Fruit fly (Drosophila melanogaster) whole organism, embryonic: ENCODE results near the gene CG12194.
A peak's percentile ranks its signal among the peaks of the same experiment; 100 is the strongest.

Experiments
- Bgb ChIP-seq: fragments of 200-800 bp; sonication (Bioruptor generic); IDR thresholded peaks from 2 replicates; pipeline ENCODE4 v1.3.6; 2022; ENCODE audit warnings: missing biosample characterization, missing genetic modification characterization; ENCODE audit not compliant: partially characterized antibody
- BtbVII ChIP-seq: fragments of 200-800 bp; sonication (Bioruptor generic); optimal IDR thresholded peaks from 3 replicates; lab custom pipeline; 2017; ENCODE audit warnings: missing biosample characterization, mild to moderate bottlenecking, missing genetic modification characterization
- CG1024 ChIP-seq: fragments of 200-800 bp; sonication (Bioruptor generic); IDR thresholded peaks from 2 replicates; pipeline ENCODE4 v1.3.6; 2022; ENCODE audit warnings: missing biosample characterization, missing genetic modification characterization
- CG10654 ChIP-seq: fragments of 200-800 bp; sonication (Bioruptor generic); optimal IDR thresholded peaks from 2 replicates; lab custom pipeline; 2016; ENCODE audit warnings: missing biosample characterization, missing genetic modification characterization
- CG11093 ChIP-seq: fragments of 200-800 bp; sonication (Bioruptor generic); IDR thresholded peaks from 3 replicates; pipeline ENCODE4 v1.3.6; 2022; ENCODE audit warnings: missing biosample characterization, missing genetic modification characterization
- CG12104 ChIP-seq: fragments of 200-800 bp; sonication (Bioruptor generic); optimal IDR thresholded peaks from 3 replicates; lab custom pipeline; 2016; ENCODE audit warnings: missing biosample characterization, missing genetic modification characterization
- CG12219 ChIP-seq: fragments of 200-800 bp; sonication (Bioruptor generic); optimal IDR thresholded peaks from 3 replicates; lab custom pipeline; 2018; ENCODE audit warnings: missing biosample characterization, mild to moderate bottlenecking, missing genetic modification characterization
- CG12769 ChIP-seq: fragments of 200-800 bp; sonication (Bioruptor generic); optimal IDR thresholded peaks from 2 replicates; lab custom pipeline; 2019; ENCODE audit warnings: missing biosample characterization, mild to moderate bottlenecking, missing genetic modification characterization, moderate library complexity
- CG14710 ChIP-seq: fragments of 200-800 bp; sonication (Bioruptor generic); optimal IDR thresholded peaks from 3 replicates; lab custom pipeline; 2019; ENCODE audit warnings: missing biosample characterization, mild to moderate bottlenecking, missing genetic modification characterization, moderate library complexity
- CG14860 ChIP-seq: fragments of 200-800 bp; sonication (Bioruptor generic); IDR thresholded peaks from 3 replicates; pipeline ENCODE4 v1.3.6; 2022; ENCODE audit warnings: missing biosample characterization, missing genetic modification characterization; ENCODE audit not compliant: partially characterized antibody
- CG1529 ChIP-seq: fragments of 200-800 bp; sonication (Bioruptor generic); optimal IDR thresholded peaks from 3 replicates; lab custom pipeline; 2018; ENCODE audit warnings: missing biosample characterization, missing genetic modification characterization
- CG17359 ChIP-seq: fragments of 200-800 bp; sonication (Bioruptor generic); optimal IDR thresholded peaks from 3 replicates; lab custom pipeline; 2018; ENCODE audit warnings: missing biosample characterization, mild to moderate bottlenecking, missing genetic modification characterization, moderate library complexity
- CG2120 ChIP-seq: fragments of 200-800 bp; sonication (Bioruptor generic); optimal IDR thresholded peaks from 3 replicates; lab custom pipeline; 2016; ENCODE audit warnings: missing biosample characterization, missing genetic modification characterization
- CG33557 ChIP-seq: fragments of 200-800 bp; sonication (Bioruptor generic); optimal IDR thresholded peaks from 2 replicates; lab custom pipeline; 2019; ENCODE audit warnings: missing biosample characterization, mild to moderate bottlenecking, missing genetic modification characterization, moderate library complexity
- CG5180 ChIP-seq: fragments of 200-800 bp; sonication (Bioruptor generic); optimal IDR thresholded peaks from 3 replicates; lab custom pipeline; 2017; ENCODE audit warnings: missing biosample characterization, missing genetic modification characterization, mild to moderate bottlenecking, moderate library complexity, missing genetic modification reagents
- CG6654 ChIP-seq: fragments of 200-800 bp; sonication (Bioruptor generic); optimal IDR thresholded peaks from 2 replicates; lab custom pipeline; 2017; ENCODE audit warnings: missing biosample characterization, mild to moderate bottlenecking, missing genetic modification characterization
- D ChIP-seq, 2 experiments: fragments of 200-800 bp in 1 of 2; fragments of >200 bp in 1 of 2; sonication (Bioruptor generic) in 1 of 2; optimal IDR thresholded peaks; 2 replicates in 1 of 2; 3 replicates in 1 of 2; lab custom pipeline; 2017; ENCODE audit warnings: mild to moderate bottlenecking in 1 of 2, missing biosample characterization in 1 of 2, missing genetic modification characterization in 1 of 2, missing genetic modification reagents in 1 of 2
- Dek ChIP-seq: fragments of 200-800 bp; sonication (Bioruptor generic); optimal IDR thresholded peaks from 3 replicates; lab custom pipeline; 2019; ENCODE audit warnings: missing biosample characterization, mild to moderate bottlenecking, missing genetic modification characterization, moderate library complexity
- Dll ChIP-seq: fragments of 200-800 bp; sonication (Bioruptor generic); IDR thresholded peaks from 4 replicates; pipeline ENCODE4 v1.3.6; 2022; ENCODE audit warnings: missing biosample characterization, missing genetic modification characterization; ENCODE audit not compliant: partially characterized antibody
- Dp ChIP-seq: fragments of 200-800 bp; sonication (Bioruptor generic); optimal IDR thresholded peaks from 2 replicates; lab custom pipeline; 2018; ENCODE audit warnings: missing biosample characterization, mild to moderate bottlenecking, missing genetic modification characterization, moderate library complexity
- Fer2 ChIP-seq: fragments of 200-800 bp; sonication (Bioruptor generic); optimal IDR thresholded peaks from 2 replicates; lab custom pipeline; 2018; ENCODE audit warnings: missing biosample characterization, mild to moderate bottlenecking, missing genetic modification characterization, moderate library complexity
- GATAe ChIP-seq: fragments of 200-800 bp; sonication (Bioruptor generic); conservative IDR thresholded peaks from 2 replicates; pipeline ENCODE4 v1.3.6; 2022; ENCODE audit warnings: missing biosample characterization, missing genetic modification characterization
- HLH54F ChIP-seq: fragments of 200-800 bp; sonication (Bioruptor generic); optimal IDR thresholded peaks from 3 replicates; lab custom pipeline; 2016; ENCODE audit warnings: missing biosample characterization, missing genetic modification characterization
- Hmx ChIP-seq: fragments of 200-800 bp; sonication (Bioruptor generic); optimal IDR thresholded peaks from 2 replicates; lab custom pipeline; 2016; ENCODE audit warnings: missing biosample characterization, missing genetic modification characterization
- Jarid2 ChIP-seq: fragments of 200-800 bp; sonication (Bioruptor generic); optimal IDR thresholded peaks from 3 replicates; lab custom pipeline; 2017; ENCODE audit warnings: mild to moderate bottlenecking, missing biosample characterization, missing genetic modification reagents, missing genetic modification characterization
- Kr ChIP-seq: fragments of 200-800 bp; sonication (Bioruptor generic); optimal IDR thresholded peaks from 2 replicates; lab custom pipeline; 2017; ENCODE audit warnings: missing biosample characterization, mild to moderate bottlenecking, missing genetic modification characterization
- Mad ChIP-seq: fragments of 200-800 bp; sonication (Bioruptor generic); optimal IDR thresholded peaks from 2 replicates; lab custom pipeline; 2016; ENCODE audit warnings: missing biosample characterization, missing genetic modification characterization
- Nf-YA ChIP-seq: fragments of 200-800 bp; sonication (Bioruptor generic); IDR thresholded peaks from 2 replicates; pipeline ENCODE4 v1.3.6; 2022; ENCODE audit warnings: missing biosample characterization, missing genetic modification characterization
- Oaz ChIP-seq: fragments of 200-800 bp; sonication (Bioruptor generic); IDR thresholded peaks from 2 replicates; pipeline ENCODE4 v1.3.6; 2022; ENCODE audit warnings: missing biosample characterization, missing genetic modification characterization
- Oli ChIP-seq: fragments of 200-800 bp; sonication (Bioruptor generic); optimal IDR thresholded peaks from 2 replicates; lab custom pipeline; 2018; ENCODE audit warnings: missing biosample characterization, mild to moderate bottlenecking, missing genetic modification characterization, moderate library complexity
- Poxn ChIP-seq: fragments of 200-800 bp; sonication (Bioruptor generic); IDR thresholded peaks from 2 replicates; pipeline ENCODE4 v1.3.6; 2022; ENCODE audit warnings: missing biosample characterization, missing genetic modification characterization
- Rx ChIP-seq: fragments of 200-800 bp; sonication (Bioruptor generic); IDR thresholded peaks from 2 replicates; pipeline ENCODE4 v1.3.6; 2022; ENCODE audit warnings: missing biosample characterization, missing genetic modification characterization
- ato ChIP-seq: fragments of 200-800 bp; sonication (Bioruptor generic); IDR thresholded peaks from 2 replicates; pipeline ENCODE4 v1.3.6; 2022; ENCODE audit warnings: missing biosample characterization, missing genetic modification characterization; ENCODE audit not compliant: partially characterized antibody
- az2 ChIP-seq: fragments of 200-800 bp; sonication (Bioruptor generic); optimal IDR thresholded peaks from 3 replicates; lab custom pipeline; 2016; ENCODE audit warnings: missing biosample characterization, missing genetic modification characterization
- bcd ChIP-seq: fragments of 200-800 bp; sonication (Bioruptor generic); optimal IDR thresholded peaks from 2 replicates; lab custom pipeline; 2017; ENCODE audit warnings: missing biosample characterization, mild to moderate bottlenecking, missing genetic modification characterization
- danr ChIP-seq: fragments of 200-800 bp; sonication (Bioruptor generic); IDR thresholded peaks from 2 replicates; pipeline ENCODE4 v1.3.6; 2022; ENCODE audit warnings: missing biosample characterization, missing genetic modification characterization
- ems ChIP-seq: fragments of 200-800 bp; sonication (Bioruptor generic); optimal IDR thresholded peaks from 3 replicates; lab custom pipeline; 2016; ENCODE audit warnings: missing biosample characterization, missing genetic modification characterization
- ftz-f1 ChIP-seq: fragments of 200-800 bp; sonication (Bioruptor generic); optimal IDR thresholded peaks from 2 replicates; lab custom pipeline; 2016; ENCODE audit warnings: missing biosample characterization, missing genetic modification characterization
- grn ChIP-seq: fragments of 200-800 bp; sonication (Bioruptor generic); optimal IDR thresholded peaks from 3 replicates; lab custom pipeline; 2017; ENCODE audit warnings: missing biosample characterization, missing genetic modification characterization
- insv ChIP-seq, 2 experiments: fragments of 200-800 bp; sonication (Bioruptor generic); optimal IDR thresholded peaks; 3 replicates each; lab custom pipeline; 2016 to 2018; ENCODE audit warnings: missing biosample characterization in 2 of 2, missing genetic modification characterization in 2 of 2
- kay ChIP-seq: fragments of 200-800 bp; sonication (Bioruptor generic); optimal IDR thresholded peaks from 2 replicates; lab custom pipeline; 2016; ENCODE audit warnings: missing biosample characterization, missing genetic modification characterization
- nmo ChIP-seq: fragments of 200-800 bp; sonication (Bioruptor generic); optimal IDR thresholded peaks from 2 replicates; lab custom pipeline; 2018; ENCODE audit warnings: missing biosample characterization, mild to moderate bottlenecking, missing genetic modification characterization, moderate library complexity
- odd ChIP-seq: fragments of 200-800 bp; sonication (Bioruptor generic); optimal IDR thresholded peaks from 2 replicates; lab custom pipeline; 2017; ENCODE audit warnings: missing biosample characterization, mild to moderate bottlenecking, missing genetic modification characterization
- peb ChIP-seq: fragments of 200-800 bp; sonication (Bioruptor generic); IDR thresholded peaks from 2 replicates; pipeline ENCODE4 v1.3.6; 2022; ENCODE audit warnings: missing biosample characterization, missing genetic modification characterization
- pita ChIP-seq: fragments of 200-800 bp; sonication (Bioruptor generic); optimal IDR thresholded peaks from 2 replicates; lab custom pipeline; 2017; ENCODE audit warnings: missing biosample characterization, mild to moderate bottlenecking, missing genetic modification characterization
- sim ChIP-seq: fragments of 200-800 bp; sonication (Bioruptor generic); IDR thresholded peaks from 2 replicates; pipeline ENCODE4 v1.3.6; 2022; ENCODE audit warnings: missing biosample characterization, missing genetic modification characterization
- so ChIP-seq: fragments of 200-800 bp; sonication (Bioruptor generic); IDR thresholded peaks from 3 replicates; pipeline ENCODE4 v1.3.6; 2022; ENCODE audit warnings: missing biosample characterization, missing genetic modification characterization
- tx ChIP-seq: fragments of 200-800 bp; sonication (Bioruptor generic); optimal IDR thresholded peaks from 2 replicates; lab custom pipeline; 2016; ENCODE audit warnings: missing biosample characterization, missing genetic modification characterization
- zfh2 ChIP-seq: fragments of 200-800 bp; sonication (Bioruptor generic); optimal IDR thresholded peaks from 2 replicates; lab custom pipeline; 2016; ENCODE audit warnings: missing biosample characterization, missing genetic modification characterization

The CG12194 gene

dm6 chr2L:4810697-4811490 lies 27.3 kb upstream of the CG12194 start (continued):
- peak; percentile 71 for TF ChIP-seq bcd (GFP tag; lab: Kevin White, UChicago)
- peak; percentile 56 for TF ChIP-seq HLH54F (GFP tag; lab: Kevin White, UChicago)
- TF ChIP-seq CG14860 = no peak
- TF ChIP-seq ato (GFP tag; lab: Robert Waterston, UW) = no peak
- no peak for TF ChIP-seq ftz-f1 (GFP tag; lab: Kevin White, UChicago)
- TF ChIP-seq tx (GFP tag; lab: Kevin White, UChicago) = peak; percentile 24
- no peak for TF ChIP-seq so (GFP tag; lab: Robert Waterston, UW)
- peak; percentile 15 for TF ChIP-seq CG6654 (GFP tag; lab: Kevin White, UChicago)
- peak; percentile 60 for TF ChIP-seq grn (GFP tag; lab: Kevin White, UChicago)
- peak; percentile 83 for TF ChIP-seq nmo
- peak; percentile 21 for TF ChIP-seq CG12769 (tag; lab: Kevin White, UChicago)
- TF ChIP-seq insv (GFP tag; optimal IDR thresholded peaks at IDR 0.05; lab: Kevin White, UChicago) = peak in 1 of 2 experiments; percentile 7
- peak; percentile 63 for TF ChIP-seq CG14710 (tag; lab: Kevin White, UChicago)
- TF ChIP-seq BtbVII = peak; percentile 69
- TF ChIP-seq CG12219 (GFP tag; lab: Kevin White, UChicago) = peak; percentile 22
- no peak for TF ChIP-seq danr (GFP tag; lab: Robert Waterston, UW)
- peak; percentile 53 for TF ChIP-seq Hmx (GFP tag; lab: Kevin White, UChicago)
- TF ChIP-seq Nf-YA (GFP tag; lab: Robert Waterston, UW) = no peak
- no peak for TF ChIP-seq Kr (GFP tag; lab: Kevin White, UChicago)
- peak; percentile 21 for TF ChIP-seq zfh2 (GFP tag; lab: Kevin White, UChicago)
- TF ChIP-seq CG33557 = peak; percentile 65
- no peak for TF ChIP-seq Dll (GFP tag; lab: Robert Waterston, UW)
- peak; percentile 47 for TF ChIP-seq Fer2
- peak; percentile 30 for TF ChIP-seq CG10654 (GFP tag; lab: Kevin White, UChicago)
- peak; percentile 76 for TF ChIP-seq az2 (GFP tag; lab: Kevin White, UChicago)
- peak; percentile 20 for TF ChIP-seq CG5180
- TF ChIP-seq Jarid2 (GFP tag; lab: Kevin White, UChicago) = peak; percentile 25
- TF ChIP-seq kay (GFP tag; lab: Kevin White, UChicago) = no peak
- TF ChIP-seq Bgb (GFP tag; lab: Robert Waterston, UW) = no peak
- peak; percentile 83 for TF ChIP-seq Oli (tag; lab: Kevin White, UChicago)
- TF ChIP-seq Mad (GFP tag; lab: Kevin White, UChicago) = peak; percentile 28
- no peak for TF ChIP-seq CG11093 (GFP tag; lab: Robert Waterston, UW)
- TF ChIP-seq CG17359 (tag; lab: Kevin White, UChicago) = peak; percentile 25
- peak; percentile 61 for TF ChIP-seq Dek (tag; lab: Kevin White, UChicago)
- TF ChIP-seq CG2120 (GFP tag; lab: Kevin White, UChicago) = peak; percentile 82
- TF ChIP-seq pita (GFP tag; lab: Kevin White, UChicago) = no peak
- no peak for TF ChIP-seq Poxn (GFP tag; lab: Robert Waterston, UW)
- no peak for TF ChIP-seq peb (GFP tag; lab: Robert Waterston, UW)
- no peak for TF ChIP-seq ems (GFP tag; lab: Kevin White, UChicago)
- no peak for TF ChIP-seq Oaz
- no peak for TF ChIP-seq GATAe
- no peak for TF ChIP-seq Rx
- TF ChIP-seq CG1024 = no peak
- TF ChIP-seq CG1529 = peak; percentile 54
- peak; percentile 62 for TF ChIP-seq CG12104
- no peak for TF ChIP-seq D (optimal IDR thresholded peaks at IDR 0.05; lab: Kevin White, UChicago)
- TF ChIP-seq D (GFP tag; optimal IDR thresholded peaks at IDR 0.05; lab: Kevin White, UChicago) = peak; percentile 59
- TF ChIP-seq sim = no peak
- no peak for TF ChIP-seq Dp (GFP tag; lab: Kevin White, UChicago)
- peak; percentile 73 for TF ChIP-seq odd (GFP tag; lab: Kevin White, UChicago)
